Worm (Caenorhabditis elegans) whole organism, midembryonic: Measurements from ENCODE around the gene fbxa-69.

Experiments used
- flt-1 ChIP-seq: fragments of 200-800 bp; sonication (Bioruptor generic); IDR thresholded peaks from 2 replicates; pipeline ENCODE4 v1.3.6; 2022; ENCODE audit warnings: missing genetic modification characterization, missing compliant biosample characterization
- tab-1 ChIP-seq: fragments of 200-800 bp; sonication (Bioruptor generic); IDR thresholded peaks from 2 replicates; pipeline ENCODE4 v1.3.6; 2022; ENCODE audit warnings: missing genetic modification characterization, missing compliant biosample characterization

DNA sequence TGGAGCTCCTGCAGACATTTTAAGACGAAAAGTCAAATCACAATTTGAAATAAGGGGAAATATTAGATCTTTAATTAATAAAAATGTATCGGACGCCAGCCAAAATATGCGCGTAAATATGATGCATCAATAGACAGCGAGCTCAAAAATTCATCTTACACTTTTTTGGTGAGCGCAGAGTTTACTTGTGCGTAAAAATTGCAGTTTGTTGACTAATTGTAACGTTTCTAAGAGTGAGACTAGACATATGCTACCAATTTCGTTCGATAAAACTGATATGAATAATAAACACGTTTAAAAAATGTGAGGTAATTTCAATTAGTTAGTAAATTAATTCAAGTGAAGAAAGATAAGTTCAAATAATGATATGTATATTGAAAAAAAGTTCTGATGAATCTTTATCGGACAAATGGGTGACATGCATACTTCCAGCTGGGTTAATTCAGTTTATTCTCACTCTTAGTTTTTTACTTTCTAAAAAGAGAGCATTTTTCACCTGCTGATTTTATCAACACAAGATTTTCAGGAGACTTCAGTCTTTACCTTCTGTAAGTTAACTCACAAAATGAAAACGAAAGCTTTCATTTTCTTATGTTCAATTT is 36.5 kb downstream of the fbxa-69 start, which contains the start of the genes nhr-285 and irld-52:
- TF ChIP-seq flt-1 (GFP tag; lab: Robert Waterston, UW) (no peak), tab-1 (GFP tag; lab: Robert Waterston, UW) (no peak)
